Fruit fly (Drosophila melanogaster): ENCODE results near the gene CG2202.
A peak's percentile ranks its signal among the peaks of the same experiment; 100 is the strongest.

CG2202 gene

dm6 chrX:10846972-10847435 lies 1.6 kb upstream of the CG2202 start, which contains the start of gene sbr (continued):
- TF ChIP-seq CG11456 (GFP tag; IDR thresholded peaks at IDR 0.05), result no peak
- TF ChIP-seq unpg (GFP tag; optimal IDR thresholded peaks at IDR 0.05), result no peak
- no peak for TF ChIP-seq sd (tag; optimal IDR thresholded peaks at IDR 0.05)
- no peak for TF ChIP-seq H15 (GFP tag; IDR thresholded peaks at IDR 0.05)
- no peak for TF ChIP-seq Hand (GFP tag; optimal IDR thresholded peaks at IDR 0.05)
- TF ChIP-seq CG14667 (GFP tag; IDR thresholded peaks at IDR 0.05), result no peak
- no peak for TF ChIP-seq CG11560 (tag; IDR thresholded peaks at IDR 0.05)
- no peak for TF ChIP-seq pros (GFP tag; optimal IDR thresholded peaks at IDR 0.05)
- TF ChIP-seq CG4820 (GFP tag; optimal IDR thresholded peaks at IDR 0.05), result no peak
- TF ChIP-seq slbo (GFP tag; IDR thresholded peaks at IDR 0.05), result peak; percentile 41; the same call in 1 of the 2 replicates
- no peak for TF ChIP-seq CrebB (tag; optimal IDR thresholded peaks at IDR 0.05)
- no peak for TF ChIP-seq twi (tag; optimal IDR thresholded peaks at IDR 0.05)
- no peak for TF ChIP-seq CG1792 (GFP tag; optimal IDR thresholded peaks at IDR 0.05)
- no peak for TF ChIP-seq dm (GFP tag; optimal IDR thresholded peaks at IDR 0.05)
- TF ChIP-seq CG3065 (GFP tag; optimal IDR thresholded peaks at IDR 0.05), result no peak
- TF ChIP-seq CG32772 (GFP tag; IDR thresholded peaks at IDR 0.05), result no peak
- no peak for TF ChIP-seq aop (GFP tag; IDR thresholded peaks at IDR 0.05)
- TF ChIP-seq bbx (GFP tag; IDR thresholded peaks at IDR 0.05; ENCODE audit: partially characterized antibody), result 0 out of 2 replicates have a peak, but pooled peaks have one; percentile 38
- no peak for TF ChIP-seq Dbx (GFP tag; IDR thresholded peaks at IDR 0.05)
- no peak for TF ChIP-seq ems (GFP tag; optimal IDR thresholded peaks at IDR 0.05)
- TF ChIP-seq Camta (GFP tag; optimal IDR thresholded peaks at IDR 0.05), result no peak
- peak; percentile 13 for TF ChIP-seq Ets97D (GFP tag; optimal IDR thresholded peaks at IDR 0.05)
- no peak for TF ChIP-seq bowl (GFP tag; IDR thresholded peaks at IDR 0.05)
- TF ChIP-seq ato (GFP tag; IDR thresholded peaks at IDR 0.05; ENCODE audit: partially characterized antibody), result 0 out of 2 replicates have a peak, but pooled peaks have one; percentile 13
- TF ChIP-seq dan (GFP tag; IDR thresholded peaks at IDR 0.05), result no peak
- TF ChIP-seq Doc3 (GFP tag; IDR thresholded peaks at IDR 0.05; ENCODE audit: partially characterized antibody), result peak; percentile 57; the same call in 2 of the 3 replicates
- TF ChIP-seq mam (GFP tag; optimal IDR thresholded peaks at IDR 0.05), result peak; percentile 27
- no peak for TF ChIP-seq Doc2 (GFP tag; IDR thresholded peaks at IDR 0.05)
- TF ChIP-seq CG34422 (GFP tag; IDR thresholded peaks at IDR 0.05), result no peak
- no peak for TF ChIP-seq al (GFP tag; IDR thresholded peaks at IDR 0.05)
- peak; percentile 21 for TF ChIP-seq CG9817 (tag; optimal IDR thresholded peaks at IDR 0.05)
- TF ChIP-seq Dll (GFP tag; IDR thresholded peaks at IDR 0.05; ENCODE audit: partially characterized antibody), result peak; percentile 79
- TF ChIP-seq Jarid2 (GFP tag; optimal IDR thresholded peaks at IDR 0.05), result no peak
- TF ChIP-seq HmgD (GFP tag; optimal IDR thresholded peaks at IDR 0.05), result no peak
- no peak for TF ChIP-seq Tbp (GFP tag; optimal IDR thresholded peaks at IDR 0.05)
- no peak for TF ChIP-seq z (GFP tag; IDR thresholded peaks at IDR 0.05)
- peak; percentile 83; the same call in 2 of the 3 replicates for TF ChIP-seq knrl (GFP tag; IDR thresholded peaks at IDR 0.05; ENCODE audit: partially characterized antibody)
- TF ChIP-seq CG7556 (GFP tag; optimal IDR thresholded peaks at IDR 0.05), result no peak
- no peak for TF ChIP-seq CG17802 (tag; optimal IDR thresholded peaks at IDR 0.05)
- no peak for TF ChIP-seq rib (GFP tag; IDR thresholded peaks at IDR 0.05)
- TF ChIP-seq jumu (GFP tag; optimal IDR thresholded peaks at IDR 0.05), result no peak
- TF ChIP-seq CG4854 (GFP tag; optimal IDR thresholded peaks at IDR 0.05), result no peak
- no peak for TF ChIP-seq Spps (tag; optimal IDR thresholded peaks at IDR 0.05)
- TF ChIP-seq Hey (tag; optimal IDR thresholded peaks at IDR 0.05), result no peak
- TF ChIP-seq CG10366 (GFP tag; IDR thresholded peaks at IDR 0.05), result no peak
- TF ChIP-seq lov (optimal IDR thresholded peaks at IDR 0.05), result no peak
- TF ChIP-seq lov (GFP tag; IDR thresholded peaks at IDR 0.05), result no peak
- no peak for TF ChIP-seq CG9876 (GFP tag; optimal IDR thresholded peaks at IDR 0.05)
- TF ChIP-seq CG14050 (GFP tag; IDR thresholded peaks at IDR 0.05), result no peak
- TF ChIP-seq CG11093 (GFP tag; IDR thresholded peaks at IDR 0.05), result no peak
- TF ChIP-seq tup (GFP tag; optimal IDR thresholded peaks at IDR 0.05), result no peak
- no peak for TF ChIP-seq CG12769 (tag; optimal IDR thresholded peaks at IDR 0.05)
